Worm (Caenorhabditis elegans): ENCODE results near the gene T21C12.8.

Gene T21C12.8

DNA sequence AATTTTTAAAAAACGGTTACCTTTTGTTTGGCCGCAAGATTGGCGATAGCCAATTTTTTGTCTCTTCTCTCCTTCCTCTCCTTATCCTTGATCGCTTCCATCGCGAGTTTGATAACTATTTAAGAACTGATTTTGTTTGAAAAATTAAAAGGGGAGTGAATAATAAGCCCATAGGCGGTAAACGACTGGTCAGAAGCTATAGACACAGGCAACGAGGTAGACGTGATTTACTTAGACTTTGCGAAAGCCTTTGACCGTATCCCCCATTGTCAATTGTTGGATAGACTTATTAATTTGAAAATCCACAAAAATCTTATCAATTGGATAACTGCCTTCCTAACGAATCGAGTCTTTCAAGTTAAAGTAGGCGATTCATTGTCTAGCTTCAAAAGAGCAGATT is 33.4 kb upstream of the T21C12.8 start, which contains the start of gene Y45F3A.5:
Gene Y45F3A.5, minus strand, starts transcription at position 101 of the 400 bp plus-strand sequence.
- TF ChIP-seq F57C9.4 (tag; optimal IDR thresholded peaks at IDR 0.05) (no peak), rec-8 (tag; optimal IDR thresholded peaks at IDR 0.05) (no peak), unc-130 (GFP tag; optimal IDR thresholded peaks at IDR 0.05) (no peak), K11D2.4 (GFP tag; IDR thresholded peaks at IDR 0.05) (no peak), bed-2 (GFP tag; IDR thresholded peaks at IDR 0.05) (no peak), lsl-1 (GFP tag; optimal IDR thresholded peaks at IDR 0.05) (no peak), aptf-3 (GFP tag; IDR thresholded peaks at IDR 0.05) (no peak)

DNA sequence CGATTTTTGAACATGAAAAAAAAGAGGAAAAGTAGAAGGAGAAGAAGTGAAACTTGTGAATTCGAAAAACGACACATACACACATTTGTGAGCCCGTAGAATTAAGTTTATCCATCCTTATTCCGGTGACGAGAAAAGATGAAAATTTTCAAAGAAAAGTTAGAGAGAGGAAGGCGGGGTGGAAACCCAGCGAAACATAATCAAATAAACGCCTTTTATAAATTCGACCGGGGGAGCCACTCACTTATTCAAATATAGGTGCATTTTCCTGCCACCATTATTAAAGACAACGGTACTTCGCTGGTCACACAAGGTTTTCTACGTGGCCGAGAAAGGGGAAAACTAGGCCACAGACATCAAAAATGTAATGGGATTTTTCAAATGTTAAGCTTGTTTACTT is 30.7 kb upstream of the T21C12.8 start:
- TF ChIP-seq madf-3 (GFP tag; IDR thresholded peaks at IDR 0.05): no peak
- 0 out of 2 replicates have a peak, but pooled peaks have one; percentile 25 for TF ChIP-seq lin-26 (GFP tag; IDR thresholded peaks at IDR 0.05)

DNA sequence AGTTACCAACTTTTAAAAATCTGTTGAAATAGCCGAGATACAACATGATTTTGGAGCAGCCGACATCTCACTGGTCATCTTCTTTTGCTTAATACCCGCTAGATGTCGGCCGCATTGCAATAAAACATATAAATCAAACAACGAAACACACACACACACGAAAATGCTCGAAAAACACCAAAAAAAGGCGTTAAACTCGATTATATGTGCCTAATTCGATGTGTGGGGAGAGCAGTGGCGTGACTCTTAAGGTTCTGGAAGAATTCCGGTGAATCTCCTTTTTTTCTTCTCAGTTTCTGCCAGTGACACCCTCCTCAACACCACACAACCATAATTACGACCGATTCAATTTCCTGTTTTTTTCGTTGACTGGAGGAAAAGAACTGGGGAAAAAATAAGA is 27.4 kb upstream of the T21C12.8 start:
- TF ChIP-seq snpc-4 (GFP tag; optimal IDR thresholded peaks at IDR 0.05) (no peak), snpc-4 (tag; optimal IDR thresholded peaks at IDR 0.05) (peak in 2 of 4 experiments; percentile 36 to 69), lir-1 (GFP tag; conservative IDR thresholded peaks at IDR 0.05) (no peak), dpff-1 (tag; optimal IDR thresholded peaks at IDR 0.05) (no peak)

DNA sequence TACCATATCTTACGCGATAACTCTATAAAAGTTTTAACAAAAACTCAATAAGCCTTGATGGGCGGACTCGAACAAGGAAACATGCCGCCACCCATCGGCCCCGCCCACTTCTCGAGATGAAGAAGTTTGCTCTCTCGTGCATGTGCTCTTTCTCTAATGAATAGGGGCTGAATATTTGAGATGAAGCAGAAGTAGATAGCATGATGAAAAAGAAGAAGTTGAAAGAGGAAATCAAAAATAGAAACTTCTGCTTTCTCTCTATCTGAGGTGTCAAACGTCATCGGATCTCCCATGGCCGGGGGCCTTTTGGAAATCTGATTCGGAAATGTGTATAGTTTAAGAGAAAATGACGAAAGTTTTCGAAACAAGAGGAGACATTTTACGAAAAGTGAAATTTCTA is 26.0 kb upstream of the T21C12.8 start:
- no peak for TF ChIP-seq Y56A3A.18 (GFP tag; IDR thresholded peaks at IDR 0.05)
- no peak for TF ChIP-seq ceh-27 (GFP tag; optimal IDR thresholded peaks at IDR 0.05)
- TF ChIP-seq attf-5 (GFP tag; optimal IDR thresholded peaks at IDR 0.05): no peak
- no peak for TF ChIP-seq F22D6.2 (tag; optimal IDR thresholded peaks at IDR 0.05)
- TF ChIP-seq ztf-18 (tag; optimal IDR thresholded peaks at IDR 0.05): no peak
- no peak for TF ChIP-seq lin-26 (GFP tag; IDR thresholded peaks at IDR 0.05)
- no peak for TF ChIP-seq B0019.2 (GFP tag; conservative IDR thresholded peaks at IDR 0.05)
- no peak for TF ChIP-seq repo-1 (tag; optimal IDR thresholded peaks at IDR 0.05)
- TF ChIP-seq tbp1 (GFP tag; optimal IDR thresholded peaks at IDR 0.05): no peak

DNA sequence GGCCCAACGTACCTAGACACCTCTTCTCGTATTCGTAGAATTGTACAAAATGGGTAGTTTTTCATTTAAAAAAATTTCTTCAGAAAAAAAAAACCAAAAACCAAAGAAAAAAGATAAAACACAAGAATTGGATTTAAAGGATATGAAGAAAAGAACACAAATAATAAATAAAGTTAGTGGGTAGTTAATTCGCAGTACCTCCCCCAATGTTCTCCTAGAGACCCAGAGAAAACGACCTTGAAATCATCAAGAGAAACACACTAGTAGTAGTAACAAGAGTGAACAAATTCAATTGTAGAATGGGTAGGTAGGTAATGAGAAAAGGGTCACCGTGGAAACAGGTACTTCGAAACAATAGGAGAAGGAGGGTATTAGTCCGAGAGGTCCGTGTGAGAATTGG is 25.0 kb upstream of the T21C12.8 start:
- no peak for TF ChIP-seq egrh-3 (GFP tag; IDR thresholded peaks at IDR 0.05)

DNA sequence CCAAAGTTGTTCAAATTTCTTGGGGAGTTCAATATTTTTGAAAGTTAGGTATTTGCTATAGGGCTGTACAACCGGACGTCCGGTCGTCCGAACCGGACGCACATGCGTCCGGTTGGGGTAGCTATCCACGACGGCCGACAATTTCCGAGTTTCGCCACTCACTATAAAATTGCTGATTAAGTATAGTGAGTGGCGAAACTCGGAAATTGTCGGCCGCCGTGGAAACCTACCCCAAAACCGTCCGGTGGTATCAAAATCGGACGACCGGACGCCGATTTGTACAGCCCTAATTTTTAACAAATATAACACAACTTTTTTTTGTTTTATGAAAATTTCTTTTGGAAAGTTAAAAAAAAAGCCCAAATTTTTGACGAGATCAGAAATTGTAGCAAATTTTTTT is 23.5 kb upstream of the T21C12.8 start:
- TF ChIP-seq snpc-1.1 (tag; optimal IDR thresholded peaks at IDR 0.05; ENCODE audit: insufficient read depth) (peak; percentile 73), hmg-1.2 (GFP tag; IDR thresholded peaks at IDR 0.05) (0 out of 2 replicates have a peak, but pooled peaks have one; percentile 28), snpc-4 (GFP tag; optimal IDR thresholded peaks at IDR 0.05) (peak; percentile 70), snpc-4 (tag; optimal IDR thresholded peaks at IDR 0.05) (peak in 3 of 4 experiments; percentile 62 to 95 (median 93))

DNA sequence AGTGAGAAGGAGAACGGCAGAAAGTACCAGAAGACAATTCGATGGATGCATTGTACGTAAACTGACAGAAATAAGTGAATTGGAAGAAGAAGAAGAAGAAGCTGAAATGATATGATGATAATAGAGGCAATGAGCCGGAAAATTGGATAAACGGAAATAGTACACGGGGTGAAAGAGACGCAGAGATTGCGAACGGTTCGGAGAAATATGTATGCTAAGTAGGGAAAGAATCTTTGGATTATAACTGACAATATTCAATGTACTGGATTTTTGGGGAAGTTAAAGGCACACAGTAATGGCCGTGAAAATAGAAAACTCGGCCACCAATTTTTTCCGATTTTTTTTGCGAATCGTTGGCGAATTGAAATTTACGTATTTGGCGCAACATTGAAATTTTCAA is 22.5 kb upstream of the T21C12.8 start, which contains the start of gene Y45F3A.4:
Gene Y45F3A.4, minus strand, starts transcription at position 101 of the 400 bp plus-strand sequence.
- TF ChIP-seq Y95B8A.8 (GFP tag; IDR thresholded peaks at IDR 0.05) (no peak), ceh-79 (tag; optimal IDR thresholded peaks at IDR 0.05) (no peak), B0261.1 (tag; optimal IDR thresholded peaks at IDR 0.05) (no peak), ztf-28 (GFP tag; IDR thresholded peaks at IDR 0.05) (no peak), efl-1 (GFP tag; optimal IDR thresholded peaks at IDR 0.05) (no peak), aptf-2 (GFP tag; conservative IDR thresholded peaks at IDR 0.05) (no peak), F52B5.7 (tag; optimal IDR thresholded peaks at IDR 0.05) (no peak), B0019.2 (GFP tag; conservative IDR thresholded peaks at IDR 0.05) (no peak), sptf-2 (GFP tag; optimal IDR thresholded peaks at IDR 0.05) (no peak), hlh-12 (tag; optimal IDR thresholded peaks at IDR 0.05) (no peak), zim-3 (tag; optimal IDR thresholded peaks at IDR 0.05) (no peak)

Measured in whole organism, young adult.